Worm (Caenorhabditis elegans): ENCODE results near the gene C14A6.6.

DNA sequence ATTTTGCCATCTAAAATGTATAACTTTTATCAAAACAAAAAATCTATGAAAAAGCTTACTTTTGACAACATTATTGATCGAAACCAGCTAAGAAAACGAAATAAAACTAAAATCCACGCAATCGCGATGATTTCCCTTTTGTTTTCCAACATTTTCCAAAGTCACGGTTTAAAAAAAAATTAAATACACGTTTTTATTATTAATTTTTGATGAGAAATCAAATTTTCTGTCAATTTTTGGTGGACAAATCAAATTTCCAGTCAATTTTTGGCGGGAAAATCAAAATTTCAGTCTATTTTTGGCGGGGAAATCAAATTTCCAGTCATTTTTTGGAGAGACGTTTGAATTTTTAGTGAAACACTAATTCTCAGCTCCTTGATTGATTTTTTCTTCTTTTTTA is 2.3 kb downstream of the C14A6.6 start, which contains the start of gene C14A6.5:
- TF ChIP-seq nhr-12 (tag; optimal IDR thresholded peaks at IDR 0.05) (no peak), nhr-76 (tag; optimal IDR thresholded peaks at IDR 0.05) (no peak), mep-1 (tag; optimal IDR thresholded peaks at IDR 0.05) (no peak), snpc-4 (tag; optimal IDR thresholded peaks at IDR 0.05) (no peak), nhr-28 (tag; optimal IDR thresholded peaks at IDR 0.05) (no peak), sem-2 (GFP tag; optimal IDR thresholded peaks at IDR 0.05) (no peak), ceh-43 (GFP tag; optimal IDR thresholded peaks at IDR 0.05) (no peak), nhr-237 (tag; optimal IDR thresholded peaks at IDR 0.05) (no peak), flh-1 (GFP tag; optimal IDR thresholded peaks at IDR 0.05) (no peak), elt-3 (tag; optimal IDR thresholded peaks at IDR 0.05) (no peak), blmp-1 (tag; optimal IDR thresholded peaks at IDR 0.05) (no peak), pha-4 (tag; optimal IDR thresholded peaks at IDR 0.05) (no peak), ztf-11 (tag; optimal IDR thresholded peaks at IDR 0.05) (no peak)

Data from whole organism, mixed stage, embryonic.